Worm (Caenorhabditis elegans) whole organism, L1 larva: ENCODE data around the gene T05G5.5.

Source experiments
- ama-1 ChIP-seq: fragments of 150-350 bp; optimal IDR thresholded peaks from 2 replicates; lab custom pipeline; 2014
- efl-1 ChIP-seq, 4 experiments: fragments of 150-350 bp; optimal IDR thresholded peaks in 3 of 4; peaks in 1 of 4; 1 replicate in 1 of 4; 2 replicates in 3 of 4; lab custom pipeline; 2014; ENCODE audit warnings: missing biosample characterization in 2 of 4, missing genetic modification characterization in 2 of 4, missing genetic modification reagents in 2 of 4
- mep-1 ChIP-seq: fragments of 150-350 bp; optimal IDR thresholded peaks from 2 replicates; lab custom pipeline; 2014; ENCODE audit warnings: missing biosample characterization, missing genetic modification characterization
- nhr-12 ChIP-seq: sonication (generic microtip); optimal IDR thresholded peaks from 2 replicates; lab custom pipeline; 2017; ENCODE audit warnings: missing biosample characterization, missing genetic modification characterization
- nhr-28 ChIP-seq: fragments of 150-350 bp; optimal IDR thresholded peaks from 2 replicates; lab custom pipeline; 2014; ENCODE audit warnings: missing biosample characterization, missing genetic modification characterization
- nhr-76 ChIP-seq: sonication (generic microtip); optimal IDR thresholded peaks from 2 replicates; lab custom pipeline; 2017; ENCODE audit warnings: missing biosample characterization, missing genetic modification characterization
- snpc-4 ChIP-seq: fragments of 150-350 bp; optimal IDR thresholded peaks from 2 replicates; lab custom pipeline; 2014; ENCODE audit warnings: missing biosample characterization, missing genetic modification characterization

DNA sequence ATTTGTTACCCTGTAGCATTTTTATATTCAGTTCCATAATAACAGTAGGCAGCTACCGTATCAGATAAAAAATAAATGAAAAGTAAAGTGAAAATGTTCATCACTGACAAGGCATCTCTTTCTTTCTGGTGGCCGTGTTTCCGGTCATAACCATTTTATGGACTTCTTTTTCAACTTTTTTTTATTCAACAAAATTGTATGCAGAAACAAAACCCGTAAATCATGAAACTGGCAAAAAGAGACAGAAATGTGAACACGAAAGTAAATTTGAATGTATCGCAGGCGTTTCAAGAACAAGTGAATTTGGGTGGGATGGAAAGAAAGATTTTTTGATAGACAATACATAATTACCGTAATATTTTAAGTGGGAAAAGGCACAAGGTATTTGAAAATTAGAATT is 26.1 kb downstream of the T05G5.5 start, which contains the start of gene clec-162:
- TF ChIP-seq nhr-76 (no peak), ama-1 (lab: Kevin White, UChicago) (no peak), efl-1 (optimal IDR thresholded peaks at IDR 0.05; lab: Kevin White, UChicago) (no peak), efl-1 (GFP tag; optimal IDR thresholded peaks at IDR 0.05 in 1 of 2; lab: Kevin White, UChicago) (no peak), mep-1 (no peak), nhr-12 (no peak), snpc-4 (tag; lab: Kevin White, UChicago) (no peak), nhr-28 (no peak)
